Worm (Caenorhabditis elegans): Measurements from ENCODE around the gene C15C8.7.

- TF ChIP-seq ama-1 (optimal IDR thresholded peaks at IDR 0.05) (no peak), B0310.2 (tag; optimal IDR thresholded peaks at IDR 0.05) (no peak)
Measured at ce11 chrV:12736166-12736753, 8.6 kb downstream of the C15C8.7 start, which contains the start of gene cky-1.

All from whole organism, early embryonic.